Worm (Caenorhabditis elegans) whole organism, L4 larva: ENCODE data around the gene clhm-1.

Experiments used
- F10B5.3 ChIP-seq: sonication (generic microtip); optimal IDR thresholded peaks from 2 replicates; lab custom pipeline; 2016; ENCODE audit warnings: mild to moderate bottlenecking, missing genetic modification characterization, missing compliant biosample characterization
- F44E2.7 ChIP-seq: fragments of 200-800 bp; sonication (Bioruptor generic); IDR thresholded peaks from 2 replicates; pipeline ENCODE4 v2.1.2; 2022; ENCODE audit warnings: missing genetic modification characterization, missing compliant biosample characterization
- R02D3.7 ChIP-seq: fragments of 150-350 bp; sonication (generic microtip); optimal IDR thresholded peaks from 3 replicates; lab custom pipeline; 2014; ENCODE audit warnings: missing biosample characterization, missing genetic modification characterization
- T20F7.1 ChIP-seq: fragments of 200-800 bp; sonication (Bioruptor generic); optimal IDR thresholded peaks from 2 replicates; lab custom pipeline; 2018; ENCODE audit warnings: mild to moderate bottlenecking, missing genetic modification characterization, missing compliant biosample characterization
- Y75B8A.6 ChIP-seq: fragments of 200-800 bp; sonication (Bioruptor generic); IDR thresholded peaks from 2 replicates; pipeline ENCODE4 v1.3.6; 2022; ENCODE audit warnings: missing genetic modification reagents, missing genetic modification characterization, missing compliant biosample characterization
- aha-1 ChIP-seq: fragments of 150-350 bp; peaks from one replicate; lab custom pipeline; 2014; ENCODE audit warnings: missing biosample characterization, missing genetic modification characterization
- aly-2 ChIP-seq: sonication (generic microtip); optimal IDR thresholded peaks from 2 replicates; lab custom pipeline; 2018; ENCODE audit warnings: missing biosample characterization, missing genetic modification characterization
- attf-4 ChIP-seq: sonication (generic microtip); optimal IDR thresholded peaks from 3 replicates; lab custom pipeline; 2017; ENCODE audit warnings: missing biosample characterization, missing genetic modification characterization
- ceh-20 ChIP-seq: fragments of 200-800 bp; sonication (Bioruptor generic); IDR thresholded peaks from 2 replicates; pipeline ENCODE4 v1.3.6; 2022; ENCODE audit warnings: missing genetic modification reagents, missing genetic modification characterization, missing compliant biosample characterization
- ces-1 ChIP-seq: fragments of 150-350 bp; sonication (generic microtip); optimal IDR thresholded peaks from 4 replicates; lab custom pipeline; 2014; ENCODE audit warnings: missing biosample characterization, missing genetic modification reagents, missing genetic modification characterization
- ctbp-1 ChIP-seq: fragments of 200-800 bp; sonication (Bioruptor generic); IDR thresholded peaks from 2 replicates; pipeline ENCODE4 v1.3.6; 2022; ENCODE audit warnings: missing genetic modification reagents, missing genetic modification characterization, missing compliant biosample characterization
- daf-12 ChIP-seq: fragments of 150-350 bp; optimal IDR thresholded peaks from 2 replicates; lab custom pipeline; 2014; ENCODE audit warnings: missing biosample characterization, missing genetic modification reagents, missing genetic modification characterization
- daf-16 ChIP-seq, 3 experiments: sonication (generic microtip); optimal IDR thresholded peaks; 2 replicates each; lab custom pipeline; 2016 to 2017; ENCODE audit warnings: missing genetic modification characterization in 3 of 3, missing genetic modification reagents in 3 of 3, mild to moderate bottlenecking in 2 of 3, missing compliant biosample characterization in 2 of 3, missing biosample characterization in 1 of 3, moderate library complexity in 1 of 3
- dmd-6 ChIP-seq: fragments of 200-800 bp; sonication (Bioruptor generic); IDR thresholded peaks from 2 replicates; pipeline ENCODE4 v1.3.6; 2022; ENCODE audit warnings: missing genetic modification reagents, missing genetic modification characterization, missing compliant biosample characterization
- duxl-1 ChIP-seq: sonication (generic microtip); optimal IDR thresholded peaks from 2 replicates; lab custom pipeline; 2016; ENCODE audit warnings: mild to moderate bottlenecking, missing genetic modification characterization, moderate library complexity, missing compliant biosample characterization; ENCODE audit not compliant: poor library complexity
- dve-1 ChIP-seq: sonication (generic microtip); optimal IDR thresholded peaks from 2 replicates; lab custom pipeline; 2017; ENCODE audit warnings: antibody characterized with exemption, mild to moderate bottlenecking, missing genetic modification characterization, missing compliant biosample characterization; ENCODE audit not compliant: insufficient read depth
- egl-27 ChIP-seq: sonication (generic microtip); optimal IDR thresholded peaks from 3 replicates; lab custom pipeline; 2017; ENCODE audit warnings: missing biosample characterization, missing genetic modification reagents, missing genetic modification characterization
- fkh-10 ChIP-seq: fragments of 150-350 bp; optimal IDR thresholded peaks from 2 replicates; lab custom pipeline; 2014; ENCODE audit warnings: missing biosample characterization, missing genetic modification reagents, missing genetic modification characterization
- hif-1 ChIP-seq, 2 experiments: sonication (generic microtip); optimal IDR thresholded peaks; 2 replicates each; lab custom pipeline; 2016 to 2017; ENCODE audit warnings: missing compliant biosample characterization in 2 of 2, missing genetic modification characterization in 2 of 2, missing genetic modification reagents in 2 of 2, missing genotype in 2 of 2, mild to moderate bottlenecking in 1 of 2
- hlh-11 ChIP-seq: fragments of 200-800 bp; sonication (Bioruptor generic); optimal IDR thresholded peaks from 2 replicates; lab custom pipeline; 2018; ENCODE audit warnings: mild to moderate bottlenecking, missing genetic modification characterization, missing compliant biosample characterization
- hlh-30 ChIP-seq: sonication (generic microtip); optimal IDR thresholded peaks from 2 replicates; lab custom pipeline; 2017; ENCODE audit warnings: antibody characterized with exemption, mild to moderate bottlenecking, missing genetic modification characterization, missing compliant biosample characterization; ENCODE audit not compliant: insufficient read depth
- lin-1 ChIP-seq: fragments of 200-800 bp; sonication (Bioruptor generic); IDR thresholded peaks from 2 replicates; pipeline ENCODE4 v1.3.6; 2022; ENCODE audit warnings: missing genetic modification reagents, missing genetic modification characterization, missing compliant biosample characterization
- lin-39 ChIP-seq: fragments of 150-350 bp; optimal IDR thresholded peaks from 2 replicates; lab custom pipeline; 2014; ENCODE audit warnings: missing biosample characterization, missing genetic modification reagents, missing genetic modification characterization
- lsy-2 ChIP-seq, 2 experiments: fragments of 150-350 bp in 1 of 2; sonication (generic microtip) in 1 of 2; optimal IDR thresholded peaks; 2 replicates each; lab custom pipeline; 2014 to 2017; ENCODE audit warnings: missing biosample characterization in 2 of 2, missing genetic modification characterization in 2 of 2
- madf-5 ChIP-seq, 2 experiments: fragments of 200-800 bp; sonication (Bioruptor generic); IDR thresholded peaks; 2 replicates each; pipeline ENCODE4 v1.3.6; 2022; ENCODE audit warnings: missing compliant biosample characterization in 2 of 2, missing genetic modification characterization in 2 of 2
- mdl-1 ChIP-seq, 2 experiments: fragments of 150-350 bp in 1 of 2; sonication (generic microtip) in 1 of 2; optimal IDR thresholded peaks; 2 replicates each; lab custom pipeline; 2014 to 2017; ENCODE audit warnings: missing biosample characterization in 2 of 2, missing genetic modification characterization in 2 of 2
- mep-1 ChIP-seq: fragments of 150-350 bp; sonication (generic microtip); optimal IDR thresholded peaks from 3 replicates; lab custom pipeline; 2014; ENCODE audit warnings: missing biosample characterization, missing genetic modification characterization
- mxl-2 ChIP-seq: fragments of 200-800 bp; sonication (Bioruptor generic); conservative IDR thresholded peaks from 2 replicates; pipeline ENCODE4 v1.3.6; 2022; ENCODE audit warnings: missing genetic modification reagents, missing genetic modification characterization, missing compliant biosample characterization
- nhr-102 ChIP-seq: sonication (generic microtip); optimal IDR thresholded peaks from 2 replicates; lab custom pipeline; 2016; ENCODE audit warnings: mild to moderate bottlenecking, missing genetic modification characterization, moderate library complexity, missing compliant biosample characterization
- nhr-111 ChIP-seq: fragments of 200-800 bp; sonication (Bioruptor generic); optimal IDR thresholded peaks from 2 replicates; lab custom pipeline; 2018; ENCODE audit warnings: mild to moderate bottlenecking, missing genetic modification characterization, missing compliant biosample characterization
- nhr-237 ChIP-seq: sonication (generic microtip); optimal IDR thresholded peaks from 2 replicates; lab custom pipeline; 2017; ENCODE audit warnings: missing biosample characterization, missing genetic modification characterization
- nhr-28 ChIP-seq: fragments of 150-350 bp; optimal IDR thresholded peaks from 2 replicates; lab custom pipeline; 2014; ENCODE audit warnings: missing biosample characterization, missing genetic modification characterization
- nhr-41 ChIP-seq: fragments of 200-800 bp; sonication (Bioruptor generic); IDR thresholded peaks from 2 replicates; pipeline ENCODE4 v1.3.6; 2022; ENCODE audit warnings: missing genetic modification reagents, missing genetic modification characterization, missing compliant biosample characterization
- nhr-6 ChIP-seq: fragments of 150-350 bp; optimal IDR thresholded peaks from 2 replicates; lab custom pipeline; 2014; ENCODE audit warnings: missing biosample characterization, missing genetic modification characterization
- nhr-77 ChIP-seq: fragments of 150-350 bp; optimal IDR thresholded peaks from 2 replicates; lab custom pipeline; 2014; ENCODE audit warnings: missing biosample characterization, missing genetic modification characterization
- php-3 ChIP-seq: fragments of 200-800 bp; sonication (Bioruptor generic); IDR thresholded peaks from 2 replicates; pipeline ENCODE4 v1.3.6; 2022; ENCODE audit warnings: missing genetic modification reagents, missing genetic modification characterization, missing compliant biosample characterization
- pqm-1 ChIP-seq: sonication (generic microtip); optimal IDR thresholded peaks from 2 replicates; lab custom pipeline; 2017; ENCODE audit warnings: missing biosample characterization, missing genetic modification characterization
- rbr-2 ChIP-seq: sonication (generic microtip); optimal IDR thresholded peaks from 2 replicates; lab custom pipeline; 2016; ENCODE audit warnings: missing genotype, missing genetic modification characterization, missing compliant biosample characterization
- snpc-1.2 ChIP-seq: fragments of 200-800 bp; sonication (Bioruptor generic); IDR thresholded peaks from 2 replicates; pipeline ENCODE4 v1.3.6; 2022; ENCODE audit warnings: missing genetic modification reagents, missing genetic modification characterization, missing compliant biosample characterization
- tag-97 ChIP-seq: fragments of 200-800 bp; sonication (Bioruptor generic); IDR thresholded peaks from 2 replicates; pipeline ENCODE4 v1.3.6; 2022; ENCODE audit warnings: missing genetic modification characterization, missing compliant biosample characterization
- tra-1 ChIP-seq: fragments of 200-800 bp; sonication (Bioruptor generic); IDR thresholded peaks from 2 replicates; pipeline ENCODE4 v1.3.6; 2022; ENCODE audit warnings: missing genetic modification reagents, missing genetic modification characterization, missing compliant biosample characterization
- unc-62 ChIP-seq, 3 experiments: fragments of 150-350 bp in 1 of 3; sonication (generic microtip); optimal IDR thresholded peaks in 2 of 3; peaks in 1 of 3; 1 replicate in 1 of 3; 2 replicates in 2 of 3; lab custom pipeline; 2014 to 2017; ENCODE audit warnings: missing biosample characterization in 3 of 3, missing genetic modification characterization in 3 of 3, missing genetic modification reagents in 3 of 3, missing genotype in 1 of 3
- vab-7 ChIP-seq: fragments of 200-800 bp; sonication (Bioruptor generic); IDR thresholded peaks from 2 replicates; pipeline ENCODE4 v1.3.6; 2022; ENCODE audit warnings: missing genetic modification reagents, missing genetic modification characterization, missing compliant biosample characterization
- zfp-2 ChIP-seq: sonication (generic microtip); optimal IDR thresholded peaks from 2 replicates; lab custom pipeline; 2016; ENCODE audit warnings: mild to moderate bottlenecking, missing genetic modification characterization, missing compliant biosample characterization

The clhm-1 gene

ce11 chrII:6826726-6827125, 44.1 kb downstream of the clhm-1 start (continued):
- TF ChIP-seq tra-1 (GFP tag; lab: Robert Waterston, UW), result no peak
- no peak for TF ChIP-seq attf-4 (tag; lab: Kevin White, UChicago)
- no peak for TF ChIP-seq ceh-20 (GFP tag; lab: Robert Waterston, UW)
- no peak for TF ChIP-seq zfp-2 (tag; lab: Kevin White, UChicago)
- no peak for TF ChIP-seq vab-7
- TF ChIP-seq ces-1 (GFP tag; lab: Kevin White, UChicago), result no peak
- TF ChIP-seq nhr-77 (tag; lab: Kevin White, UChicago), result peak; percentile 71

- TF ChIP-seq nhr-237 (tag; lab: Kevin White, UChicago) (no peak), nhr-6 (tag; lab: Kevin White, UChicago) (no peak), duxl-1 (tag; lab: Kevin White, UChicago) (no peak), lin-1 (GFP tag; lab: Robert Waterston, UW) (0 out of 2 replicates have a peak, but pooled peaks have one; percentile 27), mdl-1 (tag; optimal IDR thresholded peaks at IDR 0.05; lab: Kevin White, UChicago) (peak in 1 of 2 experiments; percentile 34), pqm-1 (no peak), F10B5.3 (tag; lab: Kevin White, UChicago) (no peak), F44E2.7 (GFP tag; lab: Robert Waterston, UW) (no peak), aha-1 (tag; lab: Kevin White, UChicago) (peak; percentile 72), nhr-102 (tag; lab: Kevin White, UChicago) (no peak), mep-1 (tag; lab: Kevin White, UChicago) (peak; percentile 4), fkh-10 (GFP tag; lab: Kevin White, UChicago) (no peak), lsy-2 (tag; optimal IDR thresholded peaks at IDR 0.05; lab: Kevin White, UChicago) (peak in 1 of 2 experiments; percentile 27), ctbp-1 (GFP tag; lab: Robert Waterston, UW) (no peak), hlh-11 (peak; percentile 54), aly-2 (tag; lab: Kevin White, UChicago) (no peak), tag-97 (GFP tag; lab: Robert Waterston, UW) (no peak), nhr-41 (GFP tag; lab: Robert Waterston, UW) (no peak), lin-39 (tag; lab: Kevin White, UChicago) (no peak), tra-1 (GFP tag; lab: Robert Waterston, UW) (0 out of 2 replicates have a peak, but pooled peaks have one; percentile 65), unc-62 (GFP tag; optimal IDR thresholded peaks at IDR 0.05 in 1 of 2; lab: Kevin White, UChicago) (peak in 1 of 2 experiments; percentile 97), unc-62 (tag; optimal IDR thresholded peaks at IDR 0.05; lab: Kevin White, UChicago) (no peak), nhr-28 (tag; lab: Kevin White, UChicago) (peak; percentile 65), dmd-6 (GFP tag; lab: Robert Waterston, UW) (peak; percentile 49), zfp-2 (tag; lab: Kevin White, UChicago) (no peak), php-3 (no peak), madf-5 (GFP tag; IDR thresholded peaks at IDR 0.05; lab: Robert Waterston, UW) (no peak), mxl-2 (GFP tag; lab: Robert Waterston, UW) (no peak), R02D3.7 (no peak), ceh-20 (GFP tag; lab: Robert Waterston, UW) (peak; percentile 54; the same call in 1 of the 2 replicates)
Observed at ce11 chrII:6825732-6826131, 45.1 kb downstream of the clhm-1 start.

- TF ChIP-seq rbr-2 (tag; lab: Kevin White, UChicago) (no peak), nhr-77 (tag; lab: Kevin White, UChicago) (peak; percentile 51), hif-1 (tag; optimal IDR thresholded peaks at IDR 0.05; lab: Kevin White, UChicago) (no peak), hlh-11 (peak; percentile 73), T20F7.1 (GFP tag; lab: Kevin White, UChicago) (peak; percentile 8), unc-62 (GFP tag; optimal IDR thresholded peaks at IDR 0.05 in 1 of 2; lab: Kevin White, UChicago) (peak in 1 of 2 experiments; percentile 90), unc-62 (tag; optimal IDR thresholded peaks at IDR 0.05; lab: Kevin White, UChicago) (no peak), nhr-6 (tag; lab: Kevin White, UChicago) (peak; percentile 18), hlh-30 (tag; lab: Kevin White, UChicago) (peak; percentile 41), mdl-1 (tag; optimal IDR thresholded peaks at IDR 0.05; lab: Kevin White, UChicago) (peak in 1 of 2 experiments; percentile 57), attf-4 (tag; lab: Kevin White, UChicago) (no peak), Y75B8A.6 (no peak), daf-12 (tag; lab: Kevin White, UChicago) (no peak), nhr-111 (GFP tag; lab: Kevin White, UChicago) (no peak), daf-16 (GFP tag; optimal IDR thresholded peaks at IDR 0.05; lab: Kevin White, UChicago) (no peak), daf-16 (tag; optimal IDR thresholded peaks at IDR 0.05; lab: Kevin White, UChicago) (peak; percentile 45), zfp-2 (tag; lab: Kevin White, UChicago) (no peak), aha-1 (tag; lab: Kevin White, UChicago) (peak; percentile 92), nhr-102 (tag; lab: Kevin White, UChicago) (no peak), dmd-6 (GFP tag; lab: Robert Waterston, UW) (peak; percentile 92), pqm-1 (peak; percentile 93), dve-1 (tag; lab: Kevin White, UChicago) (peak; percentile 58), ceh-20 (GFP tag; lab: Robert Waterston, UW) (peak; percentile 35; the same call in 1 of the 2 replicates), egl-27 (tag; lab: Kevin White, UChicago) (no peak), snpc-1.2 (no peak)
Observed at ce11 chrII:6824524-6824923, 46.3 kb downstream of the clhm-1 start.
